Worm (Caenorhabditis elegans): ENCODE data around the gene abu-4.

ce11 chrV:2226903-2227302 lies 47.7 kb upstream of the abu-4 start, which contains the start of gene nhr-18:
- TF ChIP-seq nhr-12 (tag; optimal IDR thresholded peaks at IDR 0.05): no peak
- TF ChIP-seq unc-39 (tag; optimal IDR thresholded peaks at IDR 0.05): no peak
- no peak for TF ChIP-seq blmp-1 (tag; optimal IDR thresholded peaks at IDR 0.05)
- no peak for TF ChIP-seq lin-13 (tag; optimal IDR thresholded peaks at IDR 0.05)
- no peak for TF ChIP-seq ztf-11 (tag; optimal IDR thresholded peaks at IDR 0.05)
